Fruit fly (Drosophila melanogaster) Kc167 (cell line): ENCODE data around the gene CG34313.

Experiments used
- Myc ChIP-seq: fragments of >200 bp; optimal IDR thresholded peaks from 2 replicates; lab custom pipeline; 2017; ENCODE audit warnings: missing external identifiers
- h ChIP-seq: fragments of >200 bp; optimal IDR thresholded peaks from 3 replicates; lab custom pipeline; 2018; ENCODE audit warnings: missing external identifiers
- insv ChIP-seq: fragments of >200 bp; optimal IDR thresholded peaks from 3 replicates; lab custom pipeline; 2018; ENCODE audit warnings: missing external identifiers
- psq ChIP-seq: fragments of >200 bp; optimal IDR thresholded peaks from 2 replicates; lab custom pipeline; 2017; ENCODE audit warnings: missing external identifiers

dm6 chr2L:16921825-16922224 lies 42.5 kb downstream of the CG34313 start:
- TF ChIP-seq insv (lab: Kevin White, UChicago) (no peak), h (lab: Kevin White, UChicago) (no peak), psq (lab: Kevin White, UChicago) (no peak), Myc (no peak)
